Fruit fly (Drosophila melanogaster) whole organism, prepupa: ENCODE results near the gene Evi5.

ENCODE experiments used
- CG10669 ChIP-seq: fragments of 200-800 bp; sonication (Bioruptor generic); optimal IDR thresholded peaks from 3 replicates; lab custom pipeline; 2018; ENCODE audit warnings: missing biosample characterization, mild to moderate bottlenecking, missing genetic modification characterization, moderate library complexity
- CG11294 ChIP-seq: fragments of 200-800 bp; sonication (Bioruptor generic); IDR thresholded peaks from 2 replicates; pipeline ENCODE4 v1.3.6; 2022; ENCODE audit warnings: missing biosample characterization, missing genetic modification characterization
- CG11762 ChIP-seq: fragments of 200-800 bp; sonication (Bioruptor generic); optimal IDR thresholded peaks from 3 replicates; lab custom pipeline; 2016; ENCODE audit warnings: missing biosample characterization, missing genetic modification characterization; ENCODE audit not compliant: insufficient read depth
- CG11902 ChIP-seq: fragments of 200-800 bp; sonication (Bioruptor generic); optimal IDR thresholded peaks from 3 replicates; lab custom pipeline; 2016; ENCODE audit warnings: missing biosample characterization, missing genetic modification characterization
- CG15336 ChIP-seq: fragments of 200-800 bp; sonication (Bioruptor generic); IDR thresholded peaks from 2 replicates; pipeline ENCODE4 v1.3.6; 2022; ENCODE audit warnings: missing biosample characterization, missing genetic modification characterization
- CG1621 ChIP-seq: fragments of 200-800 bp; sonication (Bioruptor generic); optimal IDR thresholded peaks from 3 replicates; lab custom pipeline; 2018; ENCODE audit warnings: missing biosample characterization, mild to moderate bottlenecking, missing genetic modification characterization
- CG31627 ChIP-seq: fragments of 200-800 bp; sonication (Bioruptor generic); optimal IDR thresholded peaks from 3 replicates; lab custom pipeline; 2016; ENCODE audit warnings: missing biosample characterization, missing genetic modification characterization
- CG6276 ChIP-seq: fragments of 200-800 bp; sonication (Bioruptor generic); optimal IDR thresholded peaks from 2 replicates; lab custom pipeline; 2017; ENCODE audit warnings: missing biosample characterization, mild to moderate bottlenecking, missing genetic modification characterization
- CG6792 ChIP-seq: fragments of 200-800 bp; sonication (Bioruptor generic); optimal IDR thresholded peaks from 3 replicates; lab custom pipeline; 2016; ENCODE audit warnings: missing biosample characterization, missing genetic modification characterization
- CG6808 ChIP-seq: fragments of 200-800 bp; sonication (Bioruptor generic); optimal IDR thresholded peaks from 3 replicates; lab custom pipeline; 2017; ENCODE audit warnings: missing biosample characterization, missing genetic modification characterization, mild to moderate bottlenecking, moderate library complexity, missing genetic modification reagents
- CG6854 ChIP-seq: fragments of 200-800 bp; sonication (Bioruptor generic); optimal IDR thresholded peaks from 2 replicates; lab custom pipeline; 2017; ENCODE audit warnings: missing biosample characterization, mild to moderate bottlenecking, missing genetic modification characterization
- CG7368 ChIP-seq: fragments of 200-800 bp; sonication (Bioruptor generic); optimal IDR thresholded peaks from 3 replicates; lab custom pipeline; 2016; ENCODE audit warnings: missing biosample characterization, missing genetic modification characterization
- CG8119 ChIP-seq: fragments of 200-800 bp; sonication (Bioruptor generic); IDR thresholded peaks from 3 replicates; pipeline ENCODE4 v1.3.6; 2022; ENCODE audit warnings: missing biosample characterization, missing genetic modification characterization
- CG9139 ChIP-seq: fragments of 200-800 bp; sonication (Bioruptor generic); optimal IDR thresholded peaks from 3 replicates; lab custom pipeline; 2017; ENCODE audit warnings: missing biosample characterization, mild to moderate bottlenecking, missing genetic modification characterization
- Eip78C ChIP-seq: fragments of 200-800 bp; sonication (Bioruptor generic); peaks from one replicate; lab custom pipeline; 2016; ENCODE audit warnings: missing biosample characterization, missing genetic modification characterization
- Eip93F ChIP-seq: fragments of 200-800 bp; sonication (Bioruptor generic); optimal IDR thresholded peaks from 2 replicates; lab custom pipeline; 2016; ENCODE audit warnings: missing biosample characterization, mild to moderate bottlenecking, missing genetic modification characterization
- Ets21C ChIP-seq: fragments of 200-800 bp; sonication (Bioruptor generic); optimal IDR thresholded peaks from 3 replicates; lab custom pipeline; 2016; ENCODE audit warnings: missing biosample characterization, missing genetic modification characterization
- Ets96B ChIP-seq: fragments of 200-800 bp; optimal IDR thresholded peaks from 2 replicates; lab custom pipeline; 2019; ENCODE audit warnings: missing biosample characterization, mild to moderate bottlenecking, missing genetic modification characterization, moderate library complexity
- Hr38 ChIP-seq: sonication (Bioruptor generic); optimal IDR thresholded peaks from 2 replicates; lab custom pipeline; 2016; ENCODE audit warnings: missing biosample characterization, missing genetic modification characterization
- Hr39 ChIP-seq: fragments of 200-800 bp; sonication (Bioruptor generic); optimal IDR thresholded peaks from 2 replicates; lab custom pipeline; 2016; ENCODE audit warnings: missing biosample characterization, missing genetic modification characterization
- Hr4 ChIP-seq: fragments of 200-800 bp; sonication (Bioruptor generic); optimal IDR thresholded peaks from 3 replicates; lab custom pipeline; 2016; ENCODE audit warnings: missing biosample characterization, missing genetic modification characterization
- Met ChIP-seq: fragments of 200-800 bp; sonication (Bioruptor generic); optimal IDR thresholded peaks from 3 replicates; lab custom pipeline; 2016; ENCODE audit warnings: missing biosample characterization, missing genetic modification characterization
- OdsH ChIP-seq: fragments of 200-800 bp; sonication (Bioruptor generic); optimal IDR thresholded peaks from 3 replicates; lab custom pipeline; 2016; ENCODE audit warnings: missing biosample characterization, missing genetic modification characterization
- Sox102F ChIP-seq: fragments of 200-800 bp; sonication (Bioruptor generic); optimal IDR thresholded peaks from 2 replicates; lab custom pipeline; 2016; ENCODE audit warnings: missing biosample characterization, mild to moderate bottlenecking, missing genetic modification characterization
- Sox14 ChIP-seq: fragments of 200-800 bp; sonication (Bioruptor generic); optimal IDR thresholded peaks from 3 replicates; lab custom pipeline; 2016; ENCODE audit warnings: missing biosample characterization, missing genetic modification characterization
- achi ChIP-seq: fragments of 200-800 bp; sonication (Bioruptor generic); optimal IDR thresholded peaks from 3 replicates; lab custom pipeline; 2016; ENCODE audit warnings: missing biosample characterization, missing genetic modification characterization
- acj6 ChIP-seq: fragments of 200-800 bp; sonication (Bioruptor generic); optimal IDR thresholded peaks from 3 replicates; lab custom pipeline; 2016; ENCODE audit warnings: missing biosample characterization, missing genetic modification characterization
- cyc ChIP-seq: fragments of 200-800 bp; sonication (Bioruptor generic); optimal IDR thresholded peaks from 3 replicates; lab custom pipeline; 2016; ENCODE audit warnings: missing biosample characterization, missing genetic modification characterization
- dac ChIP-seq: fragments of 200-800 bp; sonication (Bioruptor generic); optimal IDR thresholded peaks from 2 replicates; lab custom pipeline; 2017; ENCODE audit warnings: missing biosample characterization, mild to moderate bottlenecking, missing genetic modification characterization
- dsx ChIP-seq: fragments of 200-800 bp; optimal IDR thresholded peaks from 3 replicates; lab custom pipeline; 2019; ENCODE audit warnings: missing biosample characterization, mild to moderate bottlenecking, missing genetic modification characterization, moderate library complexity; ENCODE audit not compliant: poor library complexity, severe bottlenecking
- eg ChIP-seq: fragments of 200-800 bp; sonication (Bioruptor generic); IDR thresholded peaks from 3 replicates; pipeline ENCODE4 v1.3.6; 2022; ENCODE audit warnings: missing biosample characterization, missing genetic modification characterization
- esn ChIP-seq: fragments of 200-800 bp; sonication (Bioruptor generic); optimal IDR thresholded peaks from 2 replicates; lab custom pipeline; 2016; ENCODE audit warnings: missing biosample characterization, mild to moderate bottlenecking, missing genetic modification characterization, moderate library complexity
- fd59A ChIP-seq: fragments of 200-800 bp; sonication (Bioruptor generic); optimal IDR thresholded peaks from 2 replicates; lab custom pipeline; 2017; ENCODE audit warnings: missing biosample characterization, mild to moderate bottlenecking, missing genetic modification characterization, missing genetic modification reagents
- fd85E ChIP-seq: fragments of 200-800 bp; sonication (Bioruptor generic); optimal IDR thresholded peaks from 3 replicates; lab custom pipeline; 2016; ENCODE audit warnings: missing biosample characterization, missing genetic modification characterization
- fkh ChIP-seq: fragments of 200-800 bp; sonication (Bioruptor generic); optimal IDR thresholded peaks from 3 replicates; lab custom pipeline; 2017; ENCODE audit warnings: missing biosample characterization, mild to moderate bottlenecking, missing genetic modification characterization, moderate library complexity
- lz ChIP-seq: fragments of 200-800 bp; sonication (Bioruptor generic); optimal IDR thresholded peaks from 3 replicates; lab custom pipeline; 2016; ENCODE audit warnings: missing biosample characterization, missing genetic modification characterization
- net ChIP-seq: fragments of 200-800 bp; sonication (Bioruptor generic); optimal IDR thresholded peaks from 3 replicates; lab custom pipeline; 2016; ENCODE audit warnings: missing biosample characterization, missing genetic modification characterization
- salr ChIP-seq, 2 experiments: fragments of 200-800 bp; sonication (Bioruptor generic); optimal IDR thresholded peaks; 3 replicates each; lab custom pipeline; 2016 to 2018; ENCODE audit warnings: missing biosample characterization in 2 of 2, missing genetic modification characterization in 2 of 2, mild to moderate bottlenecking in 1 of 2
- spab ChIP-seq: fragments of 200-800 bp; sonication (Bioruptor generic); optimal IDR thresholded peaks from 2 replicates; lab custom pipeline; 2017; ENCODE audit warnings: missing biosample characterization, mild to moderate bottlenecking, missing genetic modification characterization, missing genetic modification reagents
- ss ChIP-seq, 2 experiments: fragments of 200-800 bp; sonication (Bioruptor generic); optimal IDR thresholded peaks; 2 replicates in 1 of 2; 3 replicates in 1 of 2; lab custom pipeline; 2017 to 2018; ENCODE audit warnings: mild to moderate bottlenecking in 2 of 2, missing biosample characterization in 2 of 2, missing genetic modification characterization in 2 of 2, moderate library complexity in 1 of 2
- svp ChIP-seq: fragments of 200-800 bp; sonication (Bioruptor generic); peaks from one replicate; lab custom pipeline; 2016; ENCODE audit warnings: missing biosample characterization, missing genetic modification characterization
- topi ChIP-seq: fragments of 200-800 bp; sonication (Bioruptor generic); optimal IDR thresholded peaks from 3 replicates; lab custom pipeline; 2016; ENCODE audit warnings: missing biosample characterization, missing genetic modification characterization
- vri ChIP-seq: fragments of 200-800 bp; sonication (Bioruptor generic); optimal IDR thresholded peaks from 3 replicates; lab custom pipeline; 2016; ENCODE audit warnings: missing biosample characterization, mild to moderate bottlenecking, missing genetic modification characterization

The Evi5 gene

DNA sequence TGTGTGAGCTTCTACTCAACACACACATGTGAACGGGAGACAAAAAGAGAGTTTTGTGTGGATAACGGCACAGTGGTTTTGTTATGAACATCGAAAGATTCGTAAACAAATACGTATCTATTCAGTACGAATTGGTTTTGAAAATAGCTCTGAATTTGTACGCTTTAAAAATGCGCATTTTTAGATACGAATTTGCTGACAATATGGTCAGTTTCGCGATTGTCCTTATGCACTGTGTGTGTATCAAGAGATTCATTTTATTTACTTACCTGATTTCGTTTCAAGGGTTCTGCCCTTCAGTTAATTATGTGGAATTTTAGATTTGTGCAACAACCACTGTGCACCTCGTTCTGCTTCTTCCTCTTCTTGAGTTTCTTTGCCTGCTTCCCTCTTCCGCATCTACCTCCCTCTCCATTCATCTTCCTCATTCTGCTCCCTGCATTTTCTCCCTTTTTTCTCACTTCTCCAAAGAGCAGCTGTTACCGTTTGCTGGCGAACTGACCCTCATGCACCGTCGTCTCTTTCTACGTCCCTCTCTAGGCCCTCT is 40.6 kb upstream of the Evi5 start (continued):
- TF ChIP-seq CG10669 (GFP tag; lab: Kevin White, UChicago) (peak; percentile 95), dac (GFP tag; lab: Kevin White, UChicago) (peak; percentile 77), CG11902 (peak; percentile 91), Ets96B (tag; lab: Kevin White, UChicago) (peak; percentile 94), cyc (GFP tag; lab: Kevin White, UChicago) (peak; percentile 94), topi (GFP tag; lab: Kevin White, UChicago) (peak; percentile 97), spab (peak; percentile 92), Met (peak; percentile 97), svp (GFP tag; lab: Kevin White, UChicago) (peak; percentile 96)
- TF ChIP-seq, all 60 proteins: peak for 59

dm6 chrX:11492916-11493590 is 38.9 kb upstream of the Evi5 start, which contains the start of gene Drak:
Gene Drak (plus strand): TSS chrX:11493135.
- TF ChIP-seq CG7368 (GFP tag; lab: Kevin White, UChicago) (no peak), Eip78C (GFP tag; lab: Kevin White, UChicago) (peak; percentile 5), Ets96B (tag; lab: Kevin White, UChicago) (no peak), Hr39 (GFP tag; lab: Kevin White, UChicago) (no peak), CG6276 (peak; percentile 12), CG6854 (GFP tag; lab: Kevin White, UChicago) (peak; percentile 37), ss (GFP tag; optimal IDR thresholded peaks at IDR 0.05; lab: Kevin White, UChicago) (peak; percentile 22 to 67), vri (GFP tag; lab: Kevin White, UChicago) (peak; percentile 25), CG6808 (GFP tag; lab: Kevin White, UChicago) (peak; percentile 8), fd59A (GFP tag; lab: Kevin White, UChicago) (no peak), CG8119 (no peak), CG1621 (tag; lab: Kevin White, UChicago) (peak; percentile 20), eg (GFP tag; lab: Robert Waterston, UW) (no peak), Sox102F (GFP tag; lab: Kevin White, UChicago) (peak; percentile 33), CG11294 (GFP tag; lab: Robert Waterston, UW) (no peak), OdsH (GFP tag; lab: Kevin White, UChicago) (no peak)

DNA sequence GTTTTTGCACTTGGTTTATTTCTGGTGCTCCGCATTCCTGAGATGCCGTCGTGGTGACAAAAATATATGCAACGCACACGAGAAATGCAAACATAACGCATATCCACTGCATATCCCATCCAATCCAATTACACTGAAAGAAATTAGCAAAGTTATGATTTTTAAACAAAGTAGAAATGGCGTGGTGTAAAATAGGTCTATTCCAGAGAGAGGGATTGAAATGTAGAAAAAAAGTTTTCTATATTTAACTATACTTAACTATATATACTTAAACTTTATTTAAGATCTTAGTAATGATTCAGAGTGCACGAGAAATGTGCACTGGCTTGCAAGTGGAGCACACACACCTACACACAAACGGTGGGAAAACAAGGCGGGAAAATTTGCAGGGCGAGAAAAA is 38.0 kb upstream of the Evi5 start:
- TF ChIP-seq CG15336 (GFP tag; lab: Robert Waterston, UW), result no peak
- peak; percentile 1 for TF ChIP-seq CG6808 (GFP tag; lab: Kevin White, UChicago)
- TF ChIP-seq Ets96B (tag; lab: Kevin White, UChicago), result peak; percentile 37
- TF ChIP-seq spab, result no peak
- TF ChIP-seq achi (GFP tag; lab: Kevin White, UChicago), result peak; percentile 43
- no peak for TF ChIP-seq fkh (GFP tag; lab: Kevin White, UChicago)
- TF ChIP-seq ss (GFP tag; optimal IDR thresholded peaks at IDR 0.05; lab: Kevin White, UChicago), result no peak
- TF ChIP-seq CG11762 (GFP tag; lab: Kevin White, UChicago), result no peak
- TF ChIP-seq Hr38 (GFP tag; lab: Kevin White, UChicago), result no peak
- TF ChIP-seq OdsH (GFP tag; lab: Kevin White, UChicago), result peak; percentile 26
- TF ChIP-seq dsx (GFP tag; lab: Kevin White, UChicago), result no peak
- no peak for TF ChIP-seq esn (GFP tag; lab: Kevin White, UChicago)
- peak; percentile 12 for TF ChIP-seq CG10669 (GFP tag; lab: Kevin White, UChicago)
- TF ChIP-seq CG8119, result no peak
- TF ChIP-seq vri (GFP tag; lab: Kevin White, UChicago), result no peak
- no peak for TF ChIP-seq svp (GFP tag; lab: Kevin White, UChicago)
- TF ChIP-seq Sox14 (GFP tag; lab: Kevin White, UChicago), result no peak
- TF ChIP-seq net (GFP tag; lab: Kevin White, UChicago), result peak; percentile 50
- peak in 1 of 2 experiments; percentile 43 for TF ChIP-seq salr (GFP tag; optimal IDR thresholded peaks at IDR 0.05; lab: Kevin White, UChicago)
- TF ChIP-seq fd85E, result no peak
- TF ChIP-seq Ets21C, result no peak
- TF ChIP-seq CG9139 (GFP tag; lab: Kevin White, UChicago), result no peak
- TF ChIP-seq CG6854 (GFP tag; lab: Kevin White, UChicago), result no peak
- TF ChIP-seq Hr4 (GFP tag; lab: Kevin White, UChicago), result peak; percentile 69
- no peak for TF ChIP-seq Eip93F
- peak; percentile 7 for TF ChIP-seq acj6 (GFP tag; lab: Kevin White, UChicago)
- TF ChIP-seq Sox102F (GFP tag; lab: Kevin White, UChicago), result no peak
- TF ChIP-seq dac (GFP tag; lab: Kevin White, UChicago), result no peak
- no peak for TF ChIP-seq CG11902
- peak; percentile 58 for TF ChIP-seq CG6276
- no peak for TF ChIP-seq topi (GFP tag; lab: Kevin White, UChicago)
- TF ChIP-seq lz, result no peak
- no peak for TF ChIP-seq CG11294 (GFP tag; lab: Robert Waterston, UW)
- no peak for TF ChIP-seq CG6792 (GFP tag; lab: Kevin White, UChicago)
- no peak for TF ChIP-seq CG31627 (GFP tag; lab: Kevin White, UChicago)
- TF ChIP-seq Eip78C (GFP tag; lab: Kevin White, UChicago), result peak; percentile 80
